Worm (Caenorhabditis elegans) whole organism, L1 larva: Measurements from ENCODE around the gene F23H11.2.

Experiments
- C16A3.4 ChIP-seq: fragments of 150-350 bp; optimal IDR thresholded peaks from 2 replicates; lab custom pipeline; 2014; ENCODE audit warnings: missing biosample characterization, missing genetic modification characterization
- C34B4.2 ChIP-seq: sonication (generic microtip); optimal IDR thresholded peaks from 2 replicates; lab custom pipeline; 2017; ENCODE audit warnings: mild to moderate bottlenecking, missing genetic modification characterization, missing compliant biosample characterization
- F16B12.6 ChIP-seq: fragments of 150-350 bp; optimal IDR thresholded peaks from 2 replicates; lab custom pipeline; 2014; ENCODE audit warnings: missing biosample characterization, missing genetic modification characterization
- ama-1 ChIP-seq: fragments of 150-350 bp; optimal IDR thresholded peaks from 2 replicates; lab custom pipeline; 2014
- blmp-1 ChIP-seq: fragments of 150-350 bp; optimal IDR thresholded peaks from 2 replicates; lab custom pipeline; 2014; ENCODE audit warnings: missing biosample characterization, missing genetic modification characterization
- ceh-8 ChIP-seq: fragments of 200-800 bp; sonication (Bioruptor generic); optimal IDR thresholded peaks from 2 replicates; lab custom pipeline; 2018; ENCODE audit warnings: mild to moderate bottlenecking, missing genetic modification characterization, moderate library complexity, missing compliant biosample characterization
- ceh-82 ChIP-seq, 3 experiments: fragments of 150-350 bp in 1 of 3; sonication (generic microtip) in 2 of 3; optimal IDR thresholded peaks; 2 replicates each; lab custom pipeline; 2014 to 2017; ENCODE audit warnings: missing biosample characterization in 3 of 3, missing genetic modification characterization in 3 of 3
- ceh-88 ChIP-seq: fragments of 200-800 bp; sonication (Bioruptor generic); IDR thresholded peaks from 2 replicates; pipeline ENCODE4 v1.3.6; 2022; ENCODE audit warnings: missing genetic modification characterization, missing compliant biosample characterization
- ces-1 ChIP-seq: fragments of 150-350 bp; optimal IDR thresholded peaks from 2 replicates; lab custom pipeline; 2014; ENCODE audit warnings: missing biosample characterization, missing genetic modification reagents, missing genetic modification characterization
- ets-5 ChIP-seq: fragments of 200-800 bp; sonication (Bioruptor generic); IDR thresholded peaks from 2 replicates; pipeline ENCODE4 v1.3.6; 2022; ENCODE audit warnings: missing genetic modification characterization, missing compliant biosample characterization
- grh-1 ChIP-seq: fragments of 200-800 bp; sonication (Bioruptor generic); IDR thresholded peaks from 2 replicates; pipeline ENCODE4 v1.3.6; 2022; ENCODE audit warnings: missing genetic modification reagents, missing genetic modification characterization, missing compliant biosample characterization
- hpl-2 ChIP-seq: fragments of 150-350 bp; optimal IDR thresholded peaks from 2 replicates; lab custom pipeline; 2014; ENCODE audit warnings: missing biosample characterization, missing genetic modification reagents, missing genetic modification characterization
- irx-1 ChIP-seq: sonication (generic microtip); optimal IDR thresholded peaks from 2 replicates; lab custom pipeline; 2016; ENCODE audit warnings: missing genetic modification characterization, missing compliant biosample characterization
- isw-1 ChIP-seq: fragments of 200-800 bp; sonication (Bioruptor generic); IDR thresholded peaks from 2 replicates; pipeline ENCODE4 v1.3.6; 2022; ENCODE audit warnings: missing genetic modification characterization, missing compliant biosample characterization
- jun-1 ChIP-seq: fragments of 150-350 bp; optimal IDR thresholded peaks from 2 replicates; lab custom pipeline; 2014; ENCODE audit warnings: missing biosample characterization, missing genetic modification reagents, missing genetic modification characterization
- lin-35 ChIP-seq, 2 experiments: fragments of 150-350 bp; optimal IDR thresholded peaks; 2 replicates each; lab custom pipeline; 2014; ENCODE audit warnings: missing biosample characterization in 2 of 2, missing genetic modification characterization in 2 of 2, missing genetic modification reagents in 2 of 2
- mdl-1 ChIP-seq, 2 experiments: fragments of 150-350 bp; optimal IDR thresholded peaks; 2 replicates each; lab custom pipeline; 2014 to 2017; ENCODE audit warnings: missing biosample characterization in 2 of 2, missing genetic modification characterization in 2 of 2, inconsistent platforms in 1 of 2
- nhr-237 ChIP-seq: fragments of 150-350 bp; optimal IDR thresholded peaks from 2 replicates; lab custom pipeline; 2014; ENCODE audit warnings: missing biosample characterization, missing genetic modification characterization
- nhr-71 ChIP-seq: sonication (generic microtip); optimal IDR thresholded peaks from 2 replicates; lab custom pipeline; 2016; ENCODE audit warnings: mild to moderate bottlenecking, missing genetic modification characterization, moderate library complexity, missing compliant biosample characterization
- nhr-85 ChIP-seq: sonication (generic microtip); peaks from one replicate; lab custom pipeline; 2016; ENCODE audit warnings: missing genetic modification characterization, inconsistent platforms, missing compliant biosample characterization
- nhr-90 ChIP-seq: sonication (generic microtip); optimal IDR thresholded peaks from 2 replicates; lab custom pipeline; 2016; ENCODE audit warnings: mild to moderate bottlenecking, missing genetic modification characterization, missing compliant biosample characterization; ENCODE audit not compliant: poor library complexity
- pag-3 ChIP-seq: sonication (generic microtip); optimal IDR thresholded peaks from 2 replicates; lab custom pipeline; 2017; ENCODE audit warnings: missing genetic modification characterization, mild to moderate bottlenecking, missing compliant biosample characterization, antibody characterized with exemption, borderline replicate concordance; ENCODE audit not compliant: insufficient read depth
- pax-3 ChIP-seq: fragments of 200-800 bp; sonication (Bioruptor generic); optimal IDR thresholded peaks from 2 replicates; lab custom pipeline; 2018; ENCODE audit warnings: mild to moderate bottlenecking, missing genetic modification characterization, moderate library complexity, missing compliant biosample characterization
- rnt-1 ChIP-seq: sonication (generic microtip); optimal IDR thresholded peaks from 2 replicates; lab custom pipeline; 2016; ENCODE audit warnings: mild to moderate bottlenecking, missing genetic modification characterization, moderate library complexity, missing compliant biosample characterization
- skn-1 ChIP-seq: fragments of 150-350 bp; optimal IDR thresholded peaks from 2 replicates; lab custom pipeline; 2014; ENCODE audit warnings: missing biosample characterization, missing genetic modification characterization
- sox-4 ChIP-seq: sonication (generic microtip); optimal IDR thresholded peaks from 2 replicates; lab custom pipeline; 2016; ENCODE audit warnings: missing genetic modification characterization, missing compliant biosample characterization
- sptf-1 ChIP-seq: fragments of 150-350 bp; optimal IDR thresholded peaks from 2 replicates; lab custom pipeline; 2014; ENCODE audit warnings: missing biosample characterization, missing genetic modification characterization
- swsn-7 ChIP-seq: sonication (generic microtip); optimal IDR thresholded peaks from 2 replicates; lab custom pipeline; 2016; ENCODE audit warnings: missing genetic modification characterization, missing compliant biosample characterization
- tbx-2 ChIP-seq: sonication (generic microtip); optimal IDR thresholded peaks from 2 replicates; lab custom pipeline; 2016; ENCODE audit warnings: missing genetic modification characterization, missing compliant biosample characterization
- vab-15 ChIP-seq: sonication (generic microtip); optimal IDR thresholded peaks from 2 replicates; lab custom pipeline; 2017; ENCODE audit warnings: missing genotype, mild to moderate bottlenecking, missing genetic modification characterization, missing compliant biosample characterization
- zag-1 ChIP-seq: fragments of 150-350 bp; optimal IDR thresholded peaks from 2 replicates; lab custom pipeline; 2014; ENCODE audit warnings: missing biosample characterization, missing genetic modification characterization
- zip-4 ChIP-seq: fragments of 200-800 bp; sonication (Bioruptor generic); optimal IDR thresholded peaks from 2 replicates; lab custom pipeline; 2018; ENCODE audit warnings: mild to moderate bottlenecking, missing genetic modification characterization, moderate library complexity, missing compliant biosample characterization
- ztf-11 ChIP-seq, 2 experiments: sonication (generic microtip); optimal IDR thresholded peaks; 2 replicates each; lab custom pipeline; 2016 to 2017; ENCODE audit warnings: missing genetic modification characterization in 2 of 2, missing biosample characterization in 1 of 2, missing compliant biosample characterization in 1 of 2
- ztf-4 ChIP-seq: fragments of 150-350 bp; optimal IDR thresholded peaks from 2 replicates; lab custom pipeline; 2014; ENCODE audit warnings: missing biosample characterization, missing genetic modification characterization

Gene F23H11.2

ce11 chrIII:853859-854359 is 41.6 kb upstream of the F23H11.2 start, which contains the start of the genes rnp-5 and tag-51 (continued):
- no peak for TF ChIP-seq ceh-82 (tag; optimal IDR thresholded peaks at IDR 0.05; lab: Kevin White, UChicago)
- TF ChIP-seq ets-5 (GFP tag; lab: Robert Waterston, UW): no peak
- no peak for TF ChIP-seq nhr-90 (tag; lab: Kevin White, UChicago)

- TF ChIP-seq rnt-1 (no peak), isw-1 (GFP tag; lab: Robert Waterston, UW) (no peak), zip-4 (GFP tag; lab: Kevin White, UChicago) (no peak), sptf-1 (tag; lab: Kevin White, UChicago) (no peak), jun-1 (no peak), ceh-8 (GFP tag; lab: Kevin White, UChicago) (no peak), sox-4 (tag; lab: Kevin White, UChicago) (no peak), F16B12.6 (tag; lab: Kevin White, UChicago) (no peak), pag-3 (tag; lab: Kevin White, UChicago) (no peak), nhr-71 (tag; lab: Kevin White, UChicago) (no peak)
Observed at ce11 chrIII:856260-856659, 39.3 kb upstream of the F23H11.2 start, which contains the start of gene K02F3.12. Gene K02F3.12 (plus strand): TSS chrIII:856560.

ce11 chrIII:856908-857307 is 38.6 kb upstream of the F23H11.2 start:
- TF ChIP-seq pax-3 (tag; lab: Kevin White, UChicago): no peak
- TF ChIP-seq C16A3.4 (tag; lab: Kevin White, UChicago): no peak
- TF ChIP-seq lin-35 (GFP tag; optimal IDR thresholded peaks at IDR 0.05; lab: Kevin White, UChicago): no peak
- TF ChIP-seq skn-1: no peak
- no peak for TF ChIP-seq mdl-1 (tag; optimal IDR thresholded peaks at IDR 0.05; lab: Kevin White, UChicago)
- no peak for TF ChIP-seq nhr-85 (tag; lab: Kevin White, UChicago)
- no peak for TF ChIP-seq ceh-88 (GFP tag; lab: Robert Waterston, UW)
- no peak for TF ChIP-seq blmp-1 (tag; lab: Kevin White, UChicago)
- TF ChIP-seq nhr-90 (tag; lab: Kevin White, UChicago): no peak

DNA sequence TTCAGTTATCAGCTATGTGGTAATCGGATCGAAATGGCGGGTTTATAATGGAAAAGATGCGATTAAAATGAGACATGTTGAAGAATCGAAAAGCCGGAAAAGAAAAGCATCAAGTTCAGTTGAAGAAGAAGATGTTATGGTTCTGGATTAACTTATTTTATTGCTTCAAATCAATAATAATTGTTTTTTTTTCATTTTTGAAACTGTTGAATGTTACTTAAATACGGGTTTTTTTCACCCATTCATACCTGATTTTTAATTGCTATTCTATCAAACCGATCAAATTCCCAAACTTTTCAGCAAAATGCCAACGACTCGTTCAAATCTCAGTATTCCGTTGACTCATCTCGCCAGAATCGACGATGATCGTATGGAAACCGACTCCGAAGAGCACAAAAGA is 35.6 kb upstream of the F23H11.2 start, which contains the start of gene exos-4.2:
TSS of gene exos-4.2 (plus strand) at position 301 of the 400 bp plus-strand sequence.
- no peak for TF ChIP-seq zag-1 (tag; lab: Kevin White, UChicago)
- TF ChIP-seq vab-15 (tag; lab: Kevin White, UChicago): no peak
- TF ChIP-seq ets-5 (GFP tag; lab: Robert Waterston, UW): no peak
- TF ChIP-seq irx-1 (tag; lab: Kevin White, UChicago): no peak
- no peak for TF ChIP-seq nhr-237 (tag; lab: Kevin White, UChicago)
- no peak for TF ChIP-seq pax-3 (tag; lab: Kevin White, UChicago)
- TF ChIP-seq ztf-11 (tag; optimal IDR thresholded peaks at IDR 0.05; lab: Kevin White, UChicago): no peak
- TF ChIP-seq tbx-2 (tag; lab: Kevin White, UChicago): no peak
- TF ChIP-seq grh-1: no peak
- TF ChIP-seq hpl-2 (GFP tag; lab: Kevin White, UChicago): no peak
- no peak for TF ChIP-seq ces-1 (GFP tag; lab: Kevin White, UChicago)
- TF ChIP-seq ztf-4 (tag; lab: Kevin White, UChicago): no peak
- no peak for TF ChIP-seq ama-1 (lab: Kevin White, UChicago)
- no peak for TF ChIP-seq C34B4.2
- no peak for TF ChIP-seq nhr-90 (tag; lab: Kevin White, UChicago)
- TF ChIP-seq swsn-7 (tag; lab: Kevin White, UChicago): no peak
- no peak for TF ChIP-seq ceh-8 (GFP tag; lab: Kevin White, UChicago)
